Fruit fly (Drosophila melanogaster): ENCODE data around the gene CG4598.

CG4598 gene

dm6 chr2L:9963603-9964042, 45.2 kb downstream of the CG4598 start, which contains the start of gene CG5850 (continued):
- TF ChIP-seq usp (GFP tag; optimal IDR thresholded peaks at IDR 0.05) (no peak), gfzf (GFP tag; optimal IDR thresholded peaks at IDR 0.05) (peak; percentile 58), chinmo (GFP tag; IDR thresholded peaks at IDR 0.05; ENCODE audit: partially characterized antibody) (no peak), Scr (GFP tag; IDR thresholded peaks at IDR 0.05; ENCODE audit: partially characterized antibody) (no peak), CG9215 (GFP tag; IDR thresholded peaks at IDR 0.05) (no peak), CG10147 (GFP tag; optimal IDR thresholded peaks at IDR 0.05) (peak; percentile 15), CG18764 (GFP tag; optimal IDR thresholded peaks at IDR 0.05) (no peak), CG12071 (GFP tag; optimal IDR thresholded peaks at IDR 0.05) (no peak), H15 (GFP tag; IDR thresholded peaks at IDR 0.05) (no peak), CG16863 (GFP tag; optimal IDR thresholded peaks at IDR 0.05) (no peak), CG2202 (tag; optimal IDR thresholded peaks at IDR 0.05) (no peak), zfh1 (GFP tag; IDR thresholded peaks at IDR 0.05) (no peak), NC2α (GFP tag; optimal IDR thresholded peaks at IDR 0.05) (no peak), CG30403 (GFP tag; optimal IDR thresholded peaks at IDR 0.05) (peak; percentile 14), Hmr (GFP tag; optimal IDR thresholded peaks at IDR 0.05) (no peak), CG6813 (GFP tag; optimal IDR thresholded peaks at IDR 0.05) (no peak), Meics (GFP tag; optimal IDR thresholded peaks at IDR 0.05) (peak; percentile 1), ham (GFP tag; IDR thresholded peaks at IDR 0.05) (no peak), CrebB (tag; optimal IDR thresholded peaks at IDR 0.05) (no peak), Lpt (GFP tag; optimal IDR thresholded peaks at IDR 0.05) (no peak), lab (GFP tag; optimal IDR thresholded peaks at IDR 0.05) (peak; percentile 17), fu2 (GFP tag; optimal IDR thresholded peaks at IDR 0.05) (no peak), eve (GFP tag; optimal IDR thresholded peaks at IDR 0.05) (no peak), Kr (GFP tag; optimal IDR thresholded peaks at IDR 0.05) (no peak), ap (GFP tag; IDR thresholded peaks at IDR 0.05) (no peak), oc (tag; optimal IDR thresholded peaks at IDR 0.05) (no peak), crp (GFP tag; optimal IDR thresholded peaks at IDR 0.05) (no peak), HLHmδ (GFP tag; optimal IDR thresholded peaks at IDR 0.05) (no peak), CG11456 (GFP tag; IDR thresholded peaks at IDR 0.05) (no peak), CG12391 (tag; optimal IDR thresholded peaks at IDR 0.05) (peak; percentile 64), CG34422 (GFP tag; IDR thresholded peaks at IDR 0.05) (no peak), BtbVII (GFP tag; optimal IDR thresholded peaks at IDR 0.05) (no peak), Pdp1 (GFP tag; optimal IDR thresholded peaks at IDR 0.05) (no peak), CG33557 (GFP tag; optimal IDR thresholded peaks at IDR 0.05) (peak; percentile 34), CG14050 (GFP tag; IDR thresholded peaks at IDR 0.05) (no peak), CG15479 (GFP tag; optimal IDR thresholded peaks at IDR 0.05) (no peak), mirr (GFP tag; optimal IDR thresholded peaks at IDR 0.05) (no peak), MTF-1 (GFP tag; optimal IDR thresholded peaks at IDR 0.05; ENCODE audit: borderline replicate concordance) (no peak), CG13296 (GFP tag; optimal IDR thresholded peaks at IDR 0.05) (peak; percentile 41), mam (GFP tag; optimal IDR thresholded peaks at IDR 0.05) (no peak), CG15073 (GFP tag; optimal IDR thresholded peaks at IDR 0.05) (no peak), slou (GFP tag; optimal IDR thresholded peaks at IDR 0.05) (no peak), CG31365 (tag; optimal IDR thresholded peaks at IDR 0.05) (no peak), CG12942 (GFP tag; optimal IDR thresholded peaks at IDR 0.05) (no peak), br (optimal IDR thresholded peaks at IDR 0.05) (no peak), Blimp-1 (GFP tag; optimal IDR thresholded peaks at IDR 0.05) (peak; percentile 21), CG11723 (GFP tag; optimal IDR thresholded peaks at IDR 0.05) (no peak), gem (tag; optimal IDR thresholded peaks at IDR 0.05) (peak; percentile 53), nerfin-1 (tag; optimal IDR thresholded peaks at IDR 0.05) (peak; percentile 11), nmo (GFP tag; optimal IDR thresholded peaks at IDR 0.05) (peak; percentile 8), H2.0 (GFP tag; IDR thresholded peaks at IDR 0.05) (no peak)

All from whole organism, embryonic.